Worm (Caenorhabditis elegans) whole organism, early embryonic: Measurements from ENCODE around the gene nape-2.

Experiments used
- B0310.2 ChIP-seq: sonication (generic microtip); optimal IDR thresholded peaks from 2 replicates; lab custom pipeline; 2016; ENCODE audit warnings: mild to moderate bottlenecking, missing genetic modification characterization, missing compliant biosample characterization
- aly-1 ChIP-seq: sonication (generic microtip); optimal IDR thresholded peaks from 2 replicates; lab custom pipeline; 2016; ENCODE audit warnings: missing genetic modification characterization, missing compliant biosample characterization
- ama-1 ChIP-seq: fragments of 150-350 bp; optimal IDR thresholded peaks from 2 replicates; lab custom pipeline; 2014
- ceh-36 ChIP-seq: sonication (generic microtip); optimal IDR thresholded peaks from 2 replicates; lab custom pipeline; 2016; ENCODE audit warnings: missing genetic modification characterization, inconsistent platforms, missing compliant biosample characterization
- ets-7 ChIP-seq: sonication (generic microtip); optimal IDR thresholded peaks from 2 replicates; lab custom pipeline; 2016; ENCODE audit warnings: missing genotype, missing genetic modification characterization, missing compliant biosample characterization
- flt-1 ChIP-seq: fragments of 200-800 bp; sonication (Bioruptor generic); IDR thresholded peaks from 2 replicates; pipeline ENCODE4 v1.3.6; 2022; ENCODE audit warnings: missing genetic modification characterization, missing compliant biosample characterization
- hmg-4 ChIP-seq: fragments of 200-800 bp; sonication (Bioruptor generic); optimal IDR thresholded peaks from 2 replicates; lab custom pipeline; 2018; ENCODE audit warnings: mild to moderate bottlenecking, missing genetic modification characterization, missing compliant biosample characterization
- hnd-1 ChIP-seq: sonication (generic microtip); optimal IDR thresholded peaks from 2 replicates; lab custom pipeline; 2016; ENCODE audit warnings: missing genetic modification characterization, missing compliant biosample characterization
- sea-1 ChIP-seq: fragments of 200-800 bp; sonication (Bioruptor generic); conservative IDR thresholded peaks from 2 replicates; pipeline ENCODE4 v1.3.6; 2022; ENCODE audit warnings: missing genetic modification characterization, missing compliant biosample characterization
- tbx-11 ChIP-seq: fragments of 200-800 bp; sonication (Bioruptor generic); IDR thresholded peaks from 2 replicates; pipeline ENCODE4 v1.3.6; 2022; ENCODE audit warnings: missing genetic modification characterization, missing compliant biosample characterization
- tbx-37 ChIP-seq: fragments of 200-800 bp; sonication (Bioruptor generic); conservative IDR thresholded peaks from 2 replicates; pipeline ENCODE4 v1.3.6; 2022; ENCODE audit warnings: missing genetic modification reagents, missing genetic modification characterization, missing compliant biosample characterization
- tra-4 ChIP-seq: sonication (generic microtip); optimal IDR thresholded peaks from 2 replicates; lab custom pipeline; 2017; ENCODE audit warnings: missing genetic modification characterization, missing compliant biosample characterization

DNA sequence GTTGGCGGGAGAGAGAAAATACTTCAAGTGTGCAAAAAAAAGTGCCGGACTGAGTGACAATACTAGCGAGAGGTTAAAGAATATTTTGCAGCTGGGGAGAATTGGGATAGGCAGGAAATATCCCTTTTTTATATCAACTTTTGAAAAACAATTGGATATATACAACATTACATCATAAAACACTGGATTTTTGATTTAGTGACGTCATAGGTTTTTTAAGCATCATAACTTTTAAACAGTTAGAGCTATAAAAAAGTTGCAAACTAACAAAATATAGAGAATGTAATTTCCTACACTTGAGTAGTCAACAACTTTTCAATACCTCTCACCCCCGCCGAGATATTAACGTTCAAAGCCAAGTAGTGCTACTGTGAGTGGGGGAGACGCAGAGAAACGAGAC, 28.0 kb downstream of the nape-2 start:
- TF ChIP-seq ets-7 (tag; lab: Kevin White, UChicago), result no peak
- TF ChIP-seq tbx-37 (GFP tag; lab: Robert Waterston, UW), result no peak
- TF ChIP-seq sea-1 (GFP tag; lab: Robert Waterston, UW), result no peak
- TF ChIP-seq ama-1 (lab: Kevin White, UChicago), result no peak
- no peak for TF ChIP-seq B0310.2 (tag; lab: Kevin White, UChicago)
- no peak for TF ChIP-seq aly-1
- no peak for TF ChIP-seq hnd-1 (tag; lab: Kevin White, UChicago)
- no peak for TF ChIP-seq tra-4 (tag; lab: Kevin White, UChicago)
- TF ChIP-seq tbx-11 (GFP tag; lab: Robert Waterston, UW), result no peak
- no peak for TF ChIP-seq hmg-4
- TF ChIP-seq flt-1, result no peak
- TF ChIP-seq ceh-36 (tag; lab: Kevin White, UChicago), result no peak
